Fruit fly (Drosophila melanogaster): Measurements from ENCODE around the gene Larp4B.

Larp4B gene

dm6 chr3L:3247130-3248065 lies 22.8 kb downstream of the Larp4B start, which contains the start of gene CG43389:
Gene CG43389, plus strand, starts transcription at chr3L:3248015.
- peak; percentile 82 for TF ChIP-seq CG13204 (GFP tag; optimal IDR thresholded peaks at IDR 0.05)
- TF ChIP-seq CG15710 (tag; optimal IDR thresholded peaks at IDR 0.05): peak; percentile 96
- peak; percentile 53 for TF ChIP-seq rn (GFP tag; IDR thresholded peaks at IDR 0.05)
- TF ChIP-seq CG4496 (GFP tag; IDR thresholded peaks at IDR 0.05): peak; percentile 77
- TF ChIP-seq CG34367 (tag; optimal IDR thresholded peaks at IDR 0.05): peak; percentile 92
- peak; percentile 56 for TF ChIP-seq CG8301 (tag; optimal IDR thresholded peaks at IDR 0.05)
- TF ChIP-seq Pif1B (GFP tag; optimal IDR thresholded peaks at IDR 0.05): peak; percentile 76
- TF ChIP-seq CG8159 (tag; optimal IDR thresholded peaks at IDR 0.05): peak; percentile 92
- TF ChIP-seq Snoo (tag; optimal IDR thresholded peaks at IDR 0.05): peak; percentile 97
- TF ChIP-seq CG9948 (tag; optimal IDR thresholded peaks at IDR 0.05): peak; percentile 85
- TF ChIP-seq Ets98B (GFP tag; IDR thresholded peaks at IDR 0.05): peak; percentile 81
- peak; percentile 90 for TF ChIP-seq gl (tag; optimal IDR thresholded peaks at IDR 0.05)
- TF ChIP-seq EcR (GFP tag; optimal IDR thresholded peaks at IDR 0.05): peak; percentile 86
- peak; percentile 27; the same call in 1 of the 2 replicates for TF ChIP-seq CG12605 (GFP tag; IDR thresholded peaks at IDR 0.05)
- peak; percentile 64 for TF ChIP-seq CG10348 (GFP tag; IDR thresholded peaks at IDR 0.05)
- TF ChIP-seq fd96Ca (GFP tag; IDR thresholded peaks at IDR 0.05): peak; percentile 83; the same call in 2 of the 3 replicates
- TF ChIP-seq D1 (tag; optimal IDR thresholded peaks at IDR 0.05): peak; percentile 43
- peak; percentile 88 for TF ChIP-seq CG17806 (tag; optimal IDR thresholded peaks at IDR 0.05)
- TF ChIP-seq CG14655 (GFP tag; optimal IDR thresholded peaks at IDR 0.05): peak; percentile 76
- peak; percentile 74; the same call in 1 of the 2 replicates for TF ChIP-seq CG32121 (GFP tag; IDR thresholded peaks at IDR 0.05)
- TF ChIP-seq Pif1A (GFP tag; optimal IDR thresholded peaks at IDR 0.05): peak; percentile 82

dm6 chr3L:3248714-3249663 lies 24.4 kb downstream of the Larp4B start:
- TF ChIP-seq fd96Ca (GFP tag; IDR thresholded peaks at IDR 0.05) (peak; percentile 82; the same call in 2 of the 3 replicates), CG12605 (GFP tag; IDR thresholded peaks at IDR 0.05) (peak; percentile 72), CG8159 (tag; optimal IDR thresholded peaks at IDR 0.05) (peak; percentile 99), Ets98B (GFP tag; IDR thresholded peaks at IDR 0.05) (peak; percentile 69), Snoo (tag; optimal IDR thresholded peaks at IDR 0.05) (peak; percentile 47), CG4496 (GFP tag; IDR thresholded peaks at IDR 0.05) (peak; percentile 67), CG9948 (tag; optimal IDR thresholded peaks at IDR 0.05) (peak; percentile 98), Pif1B (GFP tag; optimal IDR thresholded peaks at IDR 0.05) (peak; percentile 94), CG14655 (GFP tag; optimal IDR thresholded peaks at IDR 0.05) (peak; percentile 93), gl (tag; optimal IDR thresholded peaks at IDR 0.05) (peak; percentile 84), EcR (GFP tag; optimal IDR thresholded peaks at IDR 0.05) (peak; percentile 90), CG34367 (tag; optimal IDR thresholded peaks at IDR 0.05) (peak; percentile 96), CG10348 (GFP tag; IDR thresholded peaks at IDR 0.05) (no peak; the same call in 1 of the 2 replicates), Pif1A (GFP tag; optimal IDR thresholded peaks at IDR 0.05) (peak; percentile 96), D1 (tag; optimal IDR thresholded peaks at IDR 0.05) (peak; percentile 97), CG13204 (GFP tag; optimal IDR thresholded peaks at IDR 0.05) (peak; percentile 94), CG8301 (tag; optimal IDR thresholded peaks at IDR 0.05) (peak; percentile 91), CG17806 (tag; optimal IDR thresholded peaks at IDR 0.05) (peak; percentile 95), CG32121 (GFP tag; IDR thresholded peaks at IDR 0.05) (peak; percentile 83), rn (GFP tag; IDR thresholded peaks at IDR 0.05) (peak; percentile 66; the same call in 1 of the 2 replicates), CG15710 (tag; optimal IDR thresholded peaks at IDR 0.05) (peak; percentile 98)

DNA sequence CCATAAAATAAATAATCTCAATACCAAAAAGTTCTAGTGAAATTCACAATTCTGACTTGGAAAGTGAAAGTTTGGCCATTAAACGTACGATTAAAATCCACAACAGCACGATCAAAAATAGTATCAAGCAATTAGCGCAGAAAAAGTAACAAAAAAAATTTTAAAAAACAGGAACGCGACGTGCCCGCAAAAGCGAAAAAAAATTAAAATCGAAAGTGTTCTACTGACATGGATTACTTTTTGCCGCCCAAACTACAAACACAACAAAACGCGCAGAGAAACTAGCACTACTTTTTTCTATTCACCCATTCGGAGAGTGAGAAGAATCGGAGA lies 25.0 kb downstream of the Larp4B start:
- no peak for TF ChIP-seq Snoo (tag; optimal IDR thresholded peaks at IDR 0.05)
- TF ChIP-seq Pif1B (GFP tag; optimal IDR thresholded peaks at IDR 0.05): no peak
- TF ChIP-seq fd96Ca (GFP tag; IDR thresholded peaks at IDR 0.05): no peak
- no peak for TF ChIP-seq D1 (tag; optimal IDR thresholded peaks at IDR 0.05)
- no peak for TF ChIP-seq CG8159 (tag; optimal IDR thresholded peaks at IDR 0.05)
- TF ChIP-seq CG9948 (tag; optimal IDR thresholded peaks at IDR 0.05): no peak
- no peak for TF ChIP-seq CG17806 (tag; optimal IDR thresholded peaks at IDR 0.05)
- no peak for TF ChIP-seq Pif1A (GFP tag; optimal IDR thresholded peaks at IDR 0.05)
- no peak for TF ChIP-seq CG14655 (GFP tag; optimal IDR thresholded peaks at IDR 0.05)
- TF ChIP-seq gl (tag; optimal IDR thresholded peaks at IDR 0.05): no peak
- no peak for TF ChIP-seq CG8301 (tag; optimal IDR thresholded peaks at IDR 0.05)
- TF ChIP-seq CG15710 (tag; optimal IDR thresholded peaks at IDR 0.05): no peak

DNA sequence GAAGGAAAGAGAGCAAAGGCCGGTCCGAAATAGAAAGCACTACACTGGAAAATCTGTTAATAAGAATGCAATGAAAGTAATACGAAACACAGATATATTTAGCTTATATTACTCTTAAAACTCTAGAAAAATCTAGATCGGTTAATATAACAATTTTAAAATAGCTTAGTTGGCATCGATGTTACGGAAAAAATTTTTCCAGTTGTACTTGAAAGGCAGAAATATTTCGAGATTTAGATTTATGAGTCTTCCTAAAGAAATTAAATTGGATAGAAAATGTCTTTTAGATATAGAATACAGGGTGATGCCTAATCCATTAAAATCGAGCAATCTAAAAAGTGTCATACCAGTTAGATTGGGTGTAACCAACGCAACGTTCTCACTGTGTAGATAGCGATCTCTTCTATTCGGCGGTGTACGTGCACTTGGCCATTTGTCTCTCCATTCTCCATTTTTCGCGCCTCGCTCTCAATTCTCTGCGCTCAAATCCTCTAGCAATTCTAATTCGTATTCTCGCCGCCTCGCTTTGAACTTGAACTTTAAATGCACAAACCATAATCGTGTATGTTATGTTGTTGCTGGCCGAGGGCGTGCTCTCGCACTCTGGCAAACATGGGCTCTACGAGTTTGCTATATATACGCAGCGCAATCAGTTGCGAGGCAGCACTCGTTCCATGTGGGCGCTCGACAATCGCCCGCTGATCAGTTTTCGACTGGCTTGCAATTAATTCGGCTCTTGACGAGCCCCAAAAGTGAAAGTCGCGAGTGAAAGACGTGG lies 25.5 kb downstream of the Larp4B start:
- TF ChIP-seq Pif1A (GFP tag; optimal IDR thresholded peaks at IDR 0.05) (peak; percentile 81), CG8159 (tag; optimal IDR thresholded peaks at IDR 0.05) (peak; percentile 63), fd96Ca (GFP tag; IDR thresholded peaks at IDR 0.05) (peak; percentile 78), CG32121 (GFP tag; IDR thresholded peaks at IDR 0.05) (peak; percentile 80), D1 (tag; optimal IDR thresholded peaks at IDR 0.05) (peak; percentile 52), rn (GFP tag; IDR thresholded peaks at IDR 0.05) (peak; percentile 12; the same call in 1 of the 2 replicates), Pif1B (GFP tag; optimal IDR thresholded peaks at IDR 0.05) (peak; percentile 72), EcR (GFP tag; optimal IDR thresholded peaks at IDR 0.05) (no peak), Snoo (tag; optimal IDR thresholded peaks at IDR 0.05) (no peak), CG13204 (GFP tag; optimal IDR thresholded peaks at IDR 0.05) (peak; percentile 34), CG8301 (tag; optimal IDR thresholded peaks at IDR 0.05) (peak; percentile 96), CG4496 (GFP tag; IDR thresholded peaks at IDR 0.05) (peak; percentile 85), CG14655 (GFP tag; optimal IDR thresholded peaks at IDR 0.05) (peak; percentile 98), CG9948 (tag; optimal IDR thresholded peaks at IDR 0.05) (peak; percentile 85), Ets98B (GFP tag; IDR thresholded peaks at IDR 0.05) (peak; percentile 76), CG12605 (GFP tag; IDR thresholded peaks at IDR 0.05) (0 out of 2 replicates have a peak, but pooled peaks have one; percentile 8), CG15710 (tag; optimal IDR thresholded peaks at IDR 0.05) (peak; percentile 64), CG17806 (tag; optimal IDR thresholded peaks at IDR 0.05) (peak; percentile 71), CG34367 (tag; optimal IDR thresholded peaks at IDR 0.05) (peak; percentile 72), gl (tag; optimal IDR thresholded peaks at IDR 0.05) (no peak), CG10348 (GFP tag; IDR thresholded peaks at IDR 0.05) (peak; percentile 73)
